Worm (Caenorhabditis elegans): ENCODE data around the gene F21D5.4.

ce11 chrIV:8762471-8762870 lies 24.6 kb downstream of the F21D5.4 start:
- TF ChIP-seq cog-1 (tag; optimal IDR thresholded peaks at IDR 0.05), result peak; percentile 47
- peak; percentile 74 for TF ChIP-seq T22C8.4 (GFP tag; IDR thresholded peaks at IDR 0.05)
- no peak for TF ChIP-seq ref-1 (GFP tag; conservative IDR thresholded peaks at IDR 0.05)
- TF ChIP-seq ztf-29 (GFP tag; IDR thresholded peaks at IDR 0.05), result no peak
- TF ChIP-seq flt-1 (GFP tag; IDR thresholded peaks at IDR 0.05), result no peak
- no peak for TF ChIP-seq ztf-23 (GFP tag; IDR thresholded peaks at IDR 0.05)
- no peak for TF ChIP-seq med-1 (GFP tag; optimal IDR thresholded peaks at IDR 0.05; ENCODE audit: insufficient read depth)
- no peak for TF ChIP-seq tab-1 (GFP tag; IDR thresholded peaks at IDR 0.05)

Measured in whole organism, midembryonic.